Worm (Caenorhabditis elegans) whole organism, late embryonic: Measurements from ENCODE around the gene pgl-2.
A peak's percentile ranks its signal among the peaks of the same experiment; 100 is the strongest.

Source experiments
- C08G9.2 ChIP-seq: sonication (generic microtip); optimal IDR thresholded peaks from 2 replicates; lab custom pipeline; 2016; ENCODE audit warnings: mild to moderate bottlenecking, missing genetic modification characterization, moderate library complexity, missing compliant biosample characterization
- C38D4.7 ChIP-seq: fragments of 200-800 bp; sonication (Bioruptor generic); optimal IDR thresholded peaks from 2 replicates; lab custom pipeline; 2018; ENCODE audit warnings: mild to moderate bottlenecking, missing genetic modification characterization, moderate library complexity, missing compliant biosample characterization
- K09A11.1 ChIP-seq: sonication (generic microtip); optimal IDR thresholded peaks from 2 replicates; lab custom pipeline; 2017; ENCODE audit warnings: antibody characterized with exemption, mild to moderate bottlenecking, missing genetic modification characterization, missing compliant biosample characterization; ENCODE audit not compliant: insufficient read depth
- T23F11.4 ChIP-seq: fragments of 200-800 bp; sonication (Bioruptor generic); optimal IDR thresholded peaks from 2 replicates; lab custom pipeline; 2018; ENCODE audit warnings: mild to moderate bottlenecking, missing genetic modification characterization, missing compliant biosample characterization
- ahr-1 ChIP-seq: sonication (generic microtip); optimal IDR thresholded peaks from 2 replicates; lab custom pipeline; 2016; ENCODE audit warnings: missing genetic modification characterization, missing compliant biosample characterization
- ama-1 ChIP-seq: fragments of 150-350 bp; optimal IDR thresholded peaks from 2 replicates; lab custom pipeline; 2014
- ceh-14 ChIP-seq: sonication (generic microtip); optimal IDR thresholded peaks from 2 replicates; lab custom pipeline; 2016; ENCODE audit warnings: missing genotype, missing genetic modification characterization, missing compliant biosample characterization
- ceh-18 ChIP-seq: sonication (generic microtip); optimal IDR thresholded peaks from 2 replicates; lab custom pipeline; 2016; ENCODE audit warnings: missing genetic modification characterization, missing compliant biosample characterization
- ceh-19 ChIP-seq: fragments of 200-800 bp; sonication (Bioruptor generic); optimal IDR thresholded peaks from 2 replicates; lab custom pipeline; 2018; ENCODE audit warnings: mild to moderate bottlenecking, missing genetic modification characterization, missing compliant biosample characterization
- ceh-2 ChIP-seq: sonication (generic microtip); optimal IDR thresholded peaks from 2 replicates; lab custom pipeline; 2016; ENCODE audit warnings: missing genotype, missing genetic modification characterization, missing compliant biosample characterization
- ceh-24 ChIP-seq: sonication (generic microtip); optimal IDR thresholded peaks from 2 replicates; lab custom pipeline; 2016; ENCODE audit warnings: mild to moderate bottlenecking, missing genetic modification characterization, missing compliant biosample characterization
- ceh-31 ChIP-seq: sonication (generic microtip); optimal IDR thresholded peaks from 2 replicates; lab custom pipeline; 2016; ENCODE audit warnings: missing genetic modification characterization, missing compliant biosample characterization
- ceh-45 ChIP-seq: fragments of 200-800 bp; sonication (Bioruptor generic); IDR thresholded peaks from 2 replicates; pipeline ENCODE4 v1.3.6; 2022; ENCODE audit warnings: missing genetic modification reagents, missing genetic modification characterization, missing compliant biosample characterization
- ceh-6 ChIP-seq: fragments of 200-800 bp; sonication (Bioruptor generic); optimal IDR thresholded peaks from 2 replicates; lab custom pipeline; 2018; ENCODE audit warnings: mild to moderate bottlenecking, missing genetic modification characterization, missing compliant biosample characterization
- ceh-9 ChIP-seq: sonication (generic microtip); optimal IDR thresholded peaks from 2 replicates; lab custom pipeline; 2016; ENCODE audit warnings: mild to moderate bottlenecking, missing genetic modification characterization, inconsistent platforms, missing compliant biosample characterization
- che-1 ChIP-seq: sonication (generic microtip); optimal IDR thresholded peaks from 2 replicates; lab custom pipeline; 2016; ENCODE audit warnings: mild to moderate bottlenecking, missing genetic modification characterization, missing compliant biosample characterization
- dmd-4 ChIP-seq: sonication (generic microtip); optimal IDR thresholded peaks from 2 replicates; lab custom pipeline; 2016; ENCODE audit warnings: borderline replicate concordance, missing genetic modification characterization, missing compliant biosample characterization
- dve-1 ChIP-seq: sonication (generic microtip); optimal IDR thresholded peaks from 2 replicates; lab custom pipeline; 2017; ENCODE audit warnings: antibody characterized with exemption, mild to moderate bottlenecking, missing genetic modification characterization, missing compliant biosample characterization
- elt-2 ChIP-seq: sonication (generic microtip); optimal IDR thresholded peaks from 2 replicates; lab custom pipeline; 2016; ENCODE audit warnings: missing genetic modification reagents, missing genetic modification characterization, missing compliant biosample characterization
- eyg-1 ChIP-seq: sonication (generic microtip); optimal IDR thresholded peaks from 2 replicates; lab custom pipeline; 2016; ENCODE audit warnings: missing genotype, missing genetic modification characterization, missing compliant biosample characterization
- fax-1 ChIP-seq: sonication (generic microtip); optimal IDR thresholded peaks from 2 replicates; lab custom pipeline; 2016; ENCODE audit warnings: missing genotype, missing genetic modification characterization, missing compliant biosample characterization
- fkh-10 ChIP-seq: fragments of 150-350 bp; optimal IDR thresholded peaks from 2 replicates; lab custom pipeline; 2014; ENCODE audit warnings: missing biosample characterization, missing genetic modification reagents, missing genetic modification characterization
- gmeb-2 ChIP-seq: sonication (generic microtip); optimal IDR thresholded peaks from 2 replicates; lab custom pipeline; 2016; ENCODE audit warnings: missing genetic modification characterization, inconsistent platforms, missing compliant biosample characterization
- hlh-13 ChIP-seq: fragments of 200-800 bp; sonication (Bioruptor generic); optimal IDR thresholded peaks from 2 replicates; lab custom pipeline; 2018; ENCODE audit warnings: mild to moderate bottlenecking, missing genetic modification characterization, missing compliant biosample characterization
- hlh-30 ChIP-seq: sonication (generic microtip); optimal IDR thresholded peaks from 2 replicates; lab custom pipeline; 2017; ENCODE audit warnings: antibody characterized with exemption, missing genetic modification characterization, missing compliant biosample characterization; ENCODE audit not compliant: insufficient read depth
- hlh-6 ChIP-seq: sonication (generic microtip); optimal IDR thresholded peaks from 2 replicates; lab custom pipeline; 2016; ENCODE audit warnings: missing genotype, missing genetic modification characterization, missing compliant biosample characterization
- hlh-8 ChIP-seq: sonication (generic microtip); optimal IDR thresholded peaks from 2 replicates; lab custom pipeline; 2016; ENCODE audit warnings: missing genotype, missing genetic modification characterization, missing compliant biosample characterization
- lim-6 ChIP-seq: sonication (generic microtip); optimal IDR thresholded peaks from 2 replicates; lab custom pipeline; 2016; ENCODE audit warnings: missing genetic modification characterization, missing compliant biosample characterization
- lin-11 ChIP-seq: fragments of 200-800 bp; sonication (Bioruptor generic); optimal IDR thresholded peaks from 2 replicates; lab custom pipeline; 2018; ENCODE audit warnings: mild to moderate bottlenecking, missing genetic modification characterization, missing compliant biosample characterization
- madf-2 ChIP-seq: sonication (generic microtip); optimal IDR thresholded peaks from 2 replicates; lab custom pipeline; 2017; ENCODE audit warnings: missing genetic modification characterization, missing compliant biosample characterization
- nfya-1 ChIP-seq: sonication (generic microtip); optimal IDR thresholded peaks from 2 replicates; lab custom pipeline; 2017; ENCODE audit warnings: missing genetic modification characterization, mild to moderate bottlenecking, missing compliant biosample characterization, antibody characterized with exemption, moderate library complexity
- npax-4 ChIP-seq: sonication (generic microtip); optimal IDR thresholded peaks from 2 replicates; lab custom pipeline; 2016; ENCODE audit warnings: missing genetic modification characterization, missing compliant biosample characterization
- odd-2 ChIP-seq: sonication (generic microtip); optimal IDR thresholded peaks from 2 replicates; lab custom pipeline; 2017; ENCODE audit warnings: antibody characterized with exemption, mild to moderate bottlenecking, missing genetic modification characterization, missing compliant biosample characterization
- pax-1 ChIP-seq: fragments of 150-350 bp; optimal IDR thresholded peaks from 2 replicates; lab custom pipeline; 2014; ENCODE audit warnings: missing biosample characterization, missing genetic modification characterization
- pha-2 ChIP-seq: sonication (generic microtip); optimal IDR thresholded peaks from 2 replicates; lab custom pipeline; 2017; ENCODE audit warnings: mild to moderate bottlenecking, missing genetic modification characterization, missing compliant biosample characterization
- pha-4 ChIP-seq: fragments of 150-350 bp; optimal IDR thresholded peaks from 2 replicates; lab custom pipeline; 2018; ENCODE audit warnings: missing biosample characterization, missing genetic modification reagents, missing genetic modification characterization
- pros-1 ChIP-seq: fragments of 150-350 bp; optimal IDR thresholded peaks from 2 replicates; lab custom pipeline; 2014; ENCODE audit warnings: missing biosample characterization, missing genetic modification reagents, missing genetic modification characterization
- rnt-1 ChIP-seq: sonication (generic microtip); optimal IDR thresholded peaks from 2 replicates; lab custom pipeline; 2016; ENCODE audit warnings: missing genetic modification characterization, missing compliant biosample characterization
- sox-2 ChIP-seq: fragments of 200-800 bp; sonication (Bioruptor generic); IDR thresholded peaks from 2 replicates; pipeline ENCODE4 v1.3.6; 2022; ENCODE audit warnings: missing genetic modification reagents, missing genetic modification characterization, missing compliant biosample characterization
- syd-9 ChIP-seq: sonication (generic microtip); optimal IDR thresholded peaks from 2 replicates; lab custom pipeline; 2016; ENCODE audit warnings: mild to moderate bottlenecking, missing genetic modification characterization, moderate library complexity, missing compliant biosample characterization
- unc-3 ChIP-seq, 2 experiments: fragments of 200-800 bp in 1 of 2; sonication (Bioruptor generic) in 1 of 2; sonication (generic microtip) in 1 of 2; conservative IDR thresholded peaks in 1 of 2; optimal IDR thresholded peaks in 1 of 2; 2 replicates each; pipeline versions ENCODE4 v1.3.6 to Lab custom; 2016 to 2022; ENCODE audit warnings: missing compliant biosample characterization in 2 of 2, missing genetic modification characterization in 2 of 2, missing genetic modification reagents in 1 of 2
- unc-86 ChIP-seq: sonication (generic microtip); optimal IDR thresholded peaks from 2 replicates; lab custom pipeline; 2016; ENCODE audit warnings: missing genetic modification characterization, missing compliant biosample characterization
- zip-5 ChIP-seq: sonication (generic microtip); optimal IDR thresholded peaks from 2 replicates; lab custom pipeline; 2016; ENCODE audit warnings: missing genetic modification characterization, missing compliant biosample characterization

The pgl-2 gene

DNA sequence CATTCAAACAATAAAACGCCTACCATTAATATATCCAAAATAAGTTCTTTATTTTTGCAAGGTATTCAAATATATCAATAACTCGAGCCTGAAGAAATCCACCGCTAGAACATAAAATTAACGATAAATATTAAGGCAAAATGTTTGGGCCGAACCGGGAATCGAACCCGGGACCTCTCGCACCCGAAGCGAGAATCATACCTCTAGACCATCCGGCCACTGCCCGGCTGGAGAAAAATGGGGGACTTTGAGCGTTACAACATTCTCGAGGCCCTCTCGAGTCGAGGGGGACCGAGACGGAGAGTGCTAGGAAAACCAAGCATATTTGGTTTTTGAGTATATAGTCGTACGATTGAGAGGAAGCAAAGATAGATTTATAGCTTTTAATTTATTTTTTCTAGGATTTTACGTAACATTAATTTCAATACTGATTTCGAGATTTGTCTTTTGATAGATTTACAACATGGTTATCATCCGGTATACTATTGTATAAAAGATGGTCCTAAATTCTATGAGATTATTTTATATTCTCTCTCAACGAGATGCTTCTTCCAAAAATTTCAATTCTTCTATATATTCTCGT lies 24.9 kb downstream of the pgl-2 start, which contains the start of gene flp-23 (continued):
- TF ChIP-seq npax-4 (tag; lab: Kevin White, UChicago) (peak; percentile 60), elt-2 (tag; lab: Kevin White, UChicago) (peak; percentile 63), rnt-1 (tag; lab: Kevin White, UChicago) (peak; percentile 33), lin-11 (tag; lab: Kevin White, UChicago) (peak; percentile 66), hlh-13 (GFP tag; lab: Kevin White, UChicago) (no peak), ceh-19 (GFP tag; lab: Kevin White, UChicago) (peak; percentile 64), ama-1 (lab: Kevin White, UChicago) (no peak), ceh-31 (peak; percentile 57), ceh-45 (GFP tag; lab: Robert Waterston, UW) (no peak), C38D4.7 (GFP tag; lab: Kevin White, UChicago) (peak; percentile 54), fax-1 (tag; lab: Kevin White, UChicago) (peak; percentile 60), fkh-10 (no peak), K09A11.1 (peak; percentile 56), eyg-1 (peak; percentile 54), sox-2 (GFP tag; lab: Robert Waterston, UW) (peak; percentile 53), unc-3 (GFP tag; conservative IDR thresholded peaks at IDR 0.05; lab: Robert Waterston, UW) (peak; percentile 65; the same call in 1 of the 2 replicates), unc-3 (tag; optimal IDR thresholded peaks at IDR 0.05; lab: Kevin White, UChicago) (peak; percentile 23), pha-4 (tag; lab: Kevin White, UChicago) (no peak), dve-1 (tag; lab: Kevin White, UChicago) (peak; percentile 62), hlh-30 (tag; lab: Kevin White, UChicago) (no peak), zip-5 (tag; lab: Kevin White, UChicago) (peak; percentile 53), pha-2 (peak; percentile 74), ceh-24 (tag; lab: Kevin White, UChicago) (peak; percentile 10), ceh-6 (peak; percentile 59), syd-9 (peak; percentile 6), unc-86 (tag; lab: Kevin White, UChicago) (peak; percentile 63), ahr-1 (tag; lab: Kevin White, UChicago) (no peak), che-1 (peak; percentile 79)

DNA sequence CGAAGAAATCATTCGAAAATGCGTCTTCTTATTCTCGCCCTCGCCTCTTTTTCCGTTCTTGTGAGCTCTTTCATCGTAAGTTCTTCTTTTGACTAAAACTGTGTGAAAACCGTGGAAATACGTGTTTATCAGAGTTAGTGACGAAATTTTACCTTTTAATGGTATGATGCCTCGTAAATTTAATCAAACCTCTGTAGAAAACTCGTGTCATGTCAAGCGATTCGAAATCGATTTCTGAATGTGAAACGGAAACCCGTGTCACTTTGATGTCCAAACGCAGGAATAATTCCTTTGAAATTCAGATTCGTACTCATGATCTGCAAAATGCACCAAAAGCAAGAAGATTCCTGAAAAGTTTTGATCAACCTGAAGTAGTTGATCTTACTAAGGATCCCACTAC lies 26.6 kb downstream of the pgl-2 start, which contains the start of gene F22B7.3:
Gene F22B7.3 (plus strand): TSS at position 301 of the 400 bp plus-strand sequence.
- TF ChIP-seq pax-1 (no peak), madf-2 (tag; lab: Kevin White, UChicago) (no peak), ceh-2 (tag; lab: Kevin White, UChicago) (no peak), hlh-8 (tag; lab: Kevin White, UChicago) (no peak), C38D4.7 (GFP tag; lab: Kevin White, UChicago) (no peak), nfya-1 (no peak)

DNA sequence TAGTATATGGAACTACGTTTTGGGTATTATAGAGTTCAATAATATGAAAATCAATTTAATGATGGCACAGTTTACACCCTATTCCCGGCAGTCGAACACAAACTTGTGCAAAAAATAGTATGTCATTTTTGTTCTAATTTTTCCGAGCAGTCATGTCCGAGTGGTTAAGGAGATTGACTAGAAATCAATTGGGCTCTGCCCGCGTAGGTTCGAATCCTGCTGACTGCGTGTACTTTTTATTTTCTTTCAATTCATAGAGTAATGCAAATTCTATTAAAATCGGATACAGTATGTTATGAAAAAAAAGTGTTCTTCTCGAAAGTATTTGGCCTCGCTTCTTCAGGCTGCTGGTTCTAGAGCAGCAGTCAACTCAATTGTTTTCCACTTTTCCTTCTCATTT lies 29.2 kb downstream of the pgl-2 start:
- TF ChIP-seq hlh-6 (tag; lab: Kevin White, UChicago) (no peak), lin-11 (tag; lab: Kevin White, UChicago) (no peak), pros-1 (tag; lab: Kevin White, UChicago) (no peak), ceh-2 (tag; lab: Kevin White, UChicago) (no peak), C08G9.2 (tag; lab: Kevin White, UChicago) (no peak), nfya-1 (no peak), unc-86 (tag; lab: Kevin White, UChicago) (no peak), pha-2 (no peak), odd-2 (no peak), gmeb-2 (tag; lab: Kevin White, UChicago) (no peak), ceh-18 (no peak), syd-9 (no peak), ceh-9 (tag; lab: Kevin White, UChicago) (no peak), T23F11.4 (GFP tag; lab: Kevin White, UChicago) (no peak), dmd-4 (no peak), lim-6 (tag; lab: Kevin White, UChicago) (no peak), ceh-14 (no peak), ceh-45 (GFP tag; lab: Robert Waterston, UW) (no peak), ceh-24 (tag; lab: Kevin White, UChicago) (no peak)
